Fruit fly (Drosophila melanogaster): ENCODE data around the gene hdm.

The hdm gene

DNA sequence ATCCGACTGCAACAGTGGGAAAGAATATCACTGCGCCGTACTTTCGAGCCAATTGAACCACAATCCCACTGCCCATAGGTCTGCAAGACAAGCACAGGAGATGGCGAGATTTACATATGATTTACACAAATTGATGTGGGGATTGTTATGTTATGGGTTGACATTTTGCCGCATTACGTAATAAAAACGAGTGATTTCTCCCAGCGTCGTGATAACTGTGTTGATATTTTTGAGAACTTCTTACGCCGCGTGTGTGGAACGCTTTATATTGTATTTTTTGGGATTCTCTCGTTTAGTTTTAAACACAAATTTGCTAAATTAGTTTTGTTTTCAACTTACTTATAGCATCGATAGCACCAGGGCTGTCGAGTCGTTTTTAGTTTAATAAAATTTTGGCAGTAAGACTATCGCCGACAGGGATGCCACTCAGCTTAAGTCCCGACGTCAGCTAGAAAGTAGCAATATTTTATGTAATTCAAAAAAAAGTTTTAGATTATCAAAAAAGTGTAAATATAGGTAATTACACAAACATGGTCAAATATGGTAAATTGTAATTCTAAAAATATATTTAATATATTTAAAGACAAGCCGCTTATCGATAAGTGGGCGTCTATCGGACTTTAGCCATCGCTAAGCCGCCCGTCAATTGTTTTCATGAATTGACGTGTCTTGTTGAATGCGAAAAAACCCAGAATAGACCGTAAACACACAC, 26.4 kb downstream of the hdm start, which contains the start of the genes CG45089, ND-MNLL and p115 (continued):
- TF ChIP-seq zfh1 (GFP tag; IDR thresholded peaks at IDR 0.05): peak; percentile 55; the same call in 1 of the 3 replicates
- peak; percentile 54 for TF ChIP-seq CG10654 (GFP tag; optimal IDR thresholded peaks at IDR 0.05)
- peak; percentile 89 for TF ChIP-seq Sry-β (GFP tag; optimal IDR thresholded peaks at IDR 0.05)
- peak; percentile 35 for TF ChIP-seq bcd (GFP tag; optimal IDR thresholded peaks at IDR 0.05)
- no peak for TF ChIP-seq CG7357 (GFP tag; IDR thresholded peaks at IDR 0.05)
- no peak for TF ChIP-seq NK7.1 (GFP tag; optimal IDR thresholded peaks at IDR 0.05)
- TF ChIP-seq HLH4C (GFP tag; IDR thresholded peaks at IDR 0.05; ENCODE audit: partially characterized antibody): peak; percentile 45
- no peak for TF ChIP-seq usp (GFP tag; optimal IDR thresholded peaks at IDR 0.05)
- TF ChIP-seq slbo (GFP tag; IDR thresholded peaks at IDR 0.05): peak; percentile 73
- no peak for TF ChIP-seq Jarid2 (GFP tag; optimal IDR thresholded peaks at IDR 0.05)
- TF ChIP-seq CG7839 (tag; optimal IDR thresholded peaks at IDR 0.05): peak; percentile 57
- TF ChIP-seq tgo (GFP tag; IDR thresholded peaks at IDR 0.05): peak; percentile 53; the same call in 2 of the 3 replicates
- TF ChIP-seq fu2 (GFP tag; optimal IDR thresholded peaks at IDR 0.05): peak; percentile 20
- TF ChIP-seq CG16779 (GFP tag; IDR thresholded peaks at IDR 0.05): no peak
- peak; percentile 54 for TF ChIP-seq hbn (GFP tag; IDR thresholded peaks at IDR 0.05; ENCODE audit: partially characterized antibody)
- TF ChIP-seq CG33557 (GFP tag; optimal IDR thresholded peaks at IDR 0.05): peak; percentile 29
- TF ChIP-seq CG4820 (GFP tag; optimal IDR thresholded peaks at IDR 0.05): peak; percentile 36
- no peak for TF ChIP-seq ham (GFP tag; IDR thresholded peaks at IDR 0.05)
- peak; percentile 55 for TF ChIP-seq ssp (GFP tag; IDR thresholded peaks at IDR 0.05)
- TF ChIP-seq eyg (GFP tag; optimal IDR thresholded peaks at IDR 0.05): no peak
- peak; percentile 48 for TF ChIP-seq CG12942 (GFP tag; optimal IDR thresholded peaks at IDR 0.05)
- peak; percentile 71 for TF ChIP-seq CG9727 (GFP tag; optimal IDR thresholded peaks at IDR 0.05)
- TF ChIP-seq Hsf (GFP tag; optimal IDR thresholded peaks at IDR 0.05): peak; percentile 48
- TF ChIP-seq CG17612 (GFP tag; IDR thresholded peaks at IDR 0.05): no peak
- TF ChIP-seq exex (tag; optimal IDR thresholded peaks at IDR 0.05): peak; percentile 32
- peak; percentile 54 for TF ChIP-seq lbe (GFP tag; optimal IDR thresholded peaks at IDR 0.05)
- TF ChIP-seq CG34224 (GFP tag; IDR thresholded peaks at IDR 0.05; ENCODE audit: partially characterized antibody): no peak
- no peak for TF ChIP-seq luna (GFP tag; optimal IDR thresholded peaks at IDR 0.05)
- TF ChIP-seq Ets97D (GFP tag; optimal IDR thresholded peaks at IDR 0.05): peak; percentile 44
- TF ChIP-seq shn (GFP tag; optimal IDR thresholded peaks at IDR 0.05): peak; percentile 14
- peak; percentile 35 for TF ChIP-seq Dp (GFP tag; optimal IDR thresholded peaks at IDR 0.05)
- no peak for TF ChIP-seq CG1832 (GFP tag; optimal IDR thresholded peaks at IDR 0.05)
- TF ChIP-seq Sox102F (GFP tag; optimal IDR thresholded peaks at IDR 0.05): peak; percentile 55
- no peak for TF ChIP-seq Lim3 (GFP tag; IDR thresholded peaks at IDR 0.05)
- no peak for TF ChIP-seq CG12744 (GFP tag; optimal IDR thresholded peaks at IDR 0.05)
- peak; percentile 11 to 68 for TF ChIP-seq dpn (GFP tag; optimal IDR thresholded peaks at IDR 0.05)
- peak; percentile 66 for TF ChIP-seq Dref (GFP tag; IDR thresholded peaks at IDR 0.05)
- TF ChIP-seq CG16815 (GFP tag; optimal IDR thresholded peaks at IDR 0.05): peak; percentile 8
- TF ChIP-seq CoRest (tag; optimal IDR thresholded peaks at IDR 0.05): peak; percentile 64
- peak; percentile 62 for TF ChIP-seq lmd (GFP tag; IDR thresholded peaks at IDR 0.05)
- TF ChIP-seq CG11398 (GFP tag; optimal IDR thresholded peaks at IDR 0.05): no peak
- TF ChIP-seq zen (tag; optimal IDR thresholded peaks at IDR 0.05): peak; percentile 53
- TF ChIP-seq CG1024 (GFP tag; IDR thresholded peaks at IDR 0.05): 0 out of 2 replicates have a peak, but pooled peaks have one; percentile 31
- TF ChIP-seq CG12299 (tag; optimal IDR thresholded peaks at IDR 0.05): no peak
- no peak for TF ChIP-seq croc (GFP tag; conservative IDR thresholded peaks at IDR 0.05)
- no peak for TF ChIP-seq CG10431 (GFP tag; optimal IDR thresholded peaks at IDR 0.05)
- peak; percentile 86 for TF ChIP-seq CG3995 (GFP tag; optimal IDR thresholded peaks at IDR 0.05)
- TF ChIP-seq CG6765 (GFP tag; optimal IDR thresholded peaks at IDR 0.05): peak; percentile 30
- TF ChIP-seq MTF-1 (GFP tag; optimal IDR thresholded peaks at IDR 0.05; ENCODE audit: borderline replicate concordance): no peak
- TF ChIP-seq B-H1 (GFP tag; IDR thresholded peaks at IDR 0.05): no peak
